Worm (Caenorhabditis elegans): ENCODE data around the gene gcy-5.

The gcy-5 gene

ce11 chrII:10349915-10350314 is 33.9 kb upstream of the gcy-5 start, which contains the start of gene stip-1:
stip-1 (minus strand) TSS chrII:10350012.
- TF ChIP-seq ahr-1 (tag; optimal IDR thresholded peaks at IDR 0.05) (no peak), unc-42 (tag; optimal IDR thresholded peaks at IDR 0.05) (no peak), tbx-7 (tag; optimal IDR thresholded peaks at IDR 0.05) (no peak), unc-3 (GFP tag; conservative IDR thresholded peaks at IDR 0.05) (no peak), unc-3 (tag; optimal IDR thresholded peaks at IDR 0.05) (no peak), ceh-24 (tag; optimal IDR thresholded peaks at IDR 0.05) (no peak), ceh-31 (tag; optimal IDR thresholded peaks at IDR 0.05) (no peak), elt-2 (tag; optimal IDR thresholded peaks at IDR 0.05) (no peak), ttx-3 (tag; optimal IDR thresholded peaks at IDR 0.05) (no peak), dve-1 (tag; optimal IDR thresholded peaks at IDR 0.05) (no peak), hlh-30 (tag; optimal IDR thresholded peaks at IDR 0.05; ENCODE audit: insufficient read depth) (no peak)

DNA sequence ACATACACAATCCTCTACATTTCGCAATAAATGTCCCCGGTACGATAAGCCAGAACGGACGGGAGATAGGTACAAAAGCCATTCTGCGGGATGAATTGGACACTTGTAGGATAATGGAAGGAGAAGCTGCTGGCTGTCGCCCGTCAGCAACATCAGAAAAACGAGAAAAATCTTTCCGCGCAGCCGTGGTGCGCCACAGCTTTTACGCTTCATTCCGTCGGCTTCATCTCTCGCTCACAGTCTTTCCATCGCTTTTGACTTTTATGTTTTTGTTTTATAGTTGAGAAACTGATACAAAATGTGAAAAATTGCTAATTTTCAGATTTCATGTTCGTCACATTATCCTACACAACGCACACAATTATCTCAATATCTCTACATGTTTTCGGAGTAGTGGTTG is 30.1 kb upstream of the gcy-5 start, which contains the start of gene C07E3.10:
Gene C07E3.10, plus strand, starts transcription at position 301 of the 400 bp plus-strand sequence.
- TF ChIP-seq sox-4 (tag; optimal IDR thresholded peaks at IDR 0.05) (no peak), eyg-1 (tag; optimal IDR thresholded peaks at IDR 0.05) (no peak), madf-2 (tag; optimal IDR thresholded peaks at IDR 0.05) (no peak), rnt-1 (tag; optimal IDR thresholded peaks at IDR 0.05) (no peak), ceh-18 (tag; optimal IDR thresholded peaks at IDR 0.05) (no peak), hlh-30 (tag; optimal IDR thresholded peaks at IDR 0.05; ENCODE audit: insufficient read depth) (no peak), ceh-31 (tag; optimal IDR thresholded peaks at IDR 0.05) (no peak), hlh-8 (tag; optimal IDR thresholded peaks at IDR 0.05) (no peak), pag-3 (tag; optimal IDR thresholded peaks at IDR 0.05; ENCODE audit: borderline replicate concordance) (no peak), ttx-3 (tag; optimal IDR thresholded peaks at IDR 0.05) (no peak), nhr-11 (tag; optimal IDR thresholded peaks at IDR 0.05) (no peak), lin-11 (tag; optimal IDR thresholded peaks at IDR 0.05) (no peak), ceh-19 (GFP tag; optimal IDR thresholded peaks at IDR 0.05) (no peak), unc-86 (tag; optimal IDR thresholded peaks at IDR 0.05) (no peak)

- TF ChIP-seq odd-2 (tag; optimal IDR thresholded peaks at IDR 0.05) (no peak), ceh-2 (tag; optimal IDR thresholded peaks at IDR 0.05) (no peak), elt-2 (tag; optimal IDR thresholded peaks at IDR 0.05) (no peak), ahr-1 (tag; optimal IDR thresholded peaks at IDR 0.05) (no peak), unc-55 (GFP tag; optimal IDR thresholded peaks at IDR 0.05) (no peak), zip-5 (tag; optimal IDR thresholded peaks at IDR 0.05) (no peak), rnt-1 (tag; optimal IDR thresholded peaks at IDR 0.05) (no peak), ceh-6 (GFP tag; optimal IDR thresholded peaks at IDR 0.05) (no peak), lim-6 (tag; optimal IDR thresholded peaks at IDR 0.05) (no peak), che-1 (tag; optimal IDR thresholded peaks at IDR 0.05) (no peak), dve-1 (tag; optimal IDR thresholded peaks at IDR 0.05) (no peak), syd-9 (tag; optimal IDR thresholded peaks at IDR 0.05) (no peak), ceh-14 (tag; optimal IDR thresholded peaks at IDR 0.05) (no peak), ceh-31 (tag; optimal IDR thresholded peaks at IDR 0.05) (no peak), ceh-45 (GFP tag; IDR thresholded peaks at IDR 0.05) (no peak), pat-9 (tag; optimal IDR thresholded peaks at IDR 0.05) (no peak), ceh-24 (tag; optimal IDR thresholded peaks at IDR 0.05) (no peak), unc-86 (tag; optimal IDR thresholded peaks at IDR 0.05) (no peak), fkh-10 (GFP tag; optimal IDR thresholded peaks at IDR 0.05) (no peak)
These were observed 29.0 kb upstream of the gcy-5 start, which contains the start of gene pro-2 for ce11 chrII:10345012-10345411. pro-2 (minus strand) TSS chrII:10345112.

ce11 chrII:10336151-10336550 is 20.1 kb upstream of the gcy-5 start:
- peak; percentile 6 for TF ChIP-seq che-1 (tag; optimal IDR thresholded peaks at IDR 0.05)
- peak; percentile 56 for TF ChIP-seq hlh-13 (GFP tag; optimal IDR thresholded peaks at IDR 0.05)

ce11 chrII:10329754-10330153 is 13.7 kb upstream of the gcy-5 start:
- TF ChIP-seq tbx-2 (tag; optimal IDR thresholded peaks at IDR 0.05) = no peak
- TF ChIP-seq ets-4 (tag; optimal IDR thresholded peaks at IDR 0.05) = no peak
- TF ChIP-seq hlh-15 (tag; optimal IDR thresholded peaks at IDR 0.05) = no peak
- no peak for TF ChIP-seq ahr-1 (tag; optimal IDR thresholded peaks at IDR 0.05)
- TF ChIP-seq che-1 (tag; optimal IDR thresholded peaks at IDR 0.05) = no peak
- TF ChIP-seq sox-4 (tag; optimal IDR thresholded peaks at IDR 0.05) = no peak
- TF ChIP-seq ttx-3 (tag; optimal IDR thresholded peaks at IDR 0.05) = no peak
